Fruit fly (Drosophila melanogaster): ENCODE data around the gene CG12974.

Gene CG12974

DNA sequence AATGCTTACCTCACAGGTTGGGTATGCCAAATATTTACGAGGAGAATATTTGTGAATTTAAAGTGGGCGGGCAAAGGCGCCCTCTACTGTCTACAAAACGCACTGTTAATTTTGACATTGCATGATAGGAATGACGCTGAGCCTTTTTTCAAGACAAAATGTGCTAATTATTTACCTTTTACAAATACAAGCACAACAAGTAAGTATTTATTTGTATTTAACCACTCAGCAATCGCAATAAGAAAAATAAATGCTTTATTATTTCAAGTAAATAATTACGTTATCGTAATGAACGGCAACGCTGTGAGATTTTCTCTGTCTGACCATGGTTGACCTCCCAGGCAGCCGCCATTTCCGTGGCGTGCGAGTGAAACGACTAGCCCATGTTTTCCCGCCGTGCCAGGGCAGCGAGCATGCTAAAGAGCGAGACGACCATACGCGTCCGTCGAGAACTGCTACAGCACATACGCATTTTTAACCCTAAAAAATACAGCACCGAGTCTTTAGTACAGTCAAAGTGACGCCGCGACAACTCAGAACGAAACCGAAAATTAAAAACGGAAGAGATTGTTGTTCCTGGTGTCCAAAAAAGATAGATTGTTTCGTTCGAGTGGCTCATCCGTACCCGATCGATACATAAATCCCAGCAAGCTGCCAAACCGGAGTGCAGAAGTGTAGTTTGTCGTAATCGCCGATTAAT lies at the start of gene CG12974, which contains the start of gene pzg:
TSS of gene CG12974 (minus strand) at position 324 of the 700 bp plus-strand sequence.
TSS of gene pzg (plus strand) at position 461 of the 700 bp plus-strand sequence.
- peak; percentile 89 for TF ChIP-seq CG17801 (GFP tag; optimal IDR thresholded peaks at IDR 0.05; ENCODE audit: partially characterized antibody)

DNA sequence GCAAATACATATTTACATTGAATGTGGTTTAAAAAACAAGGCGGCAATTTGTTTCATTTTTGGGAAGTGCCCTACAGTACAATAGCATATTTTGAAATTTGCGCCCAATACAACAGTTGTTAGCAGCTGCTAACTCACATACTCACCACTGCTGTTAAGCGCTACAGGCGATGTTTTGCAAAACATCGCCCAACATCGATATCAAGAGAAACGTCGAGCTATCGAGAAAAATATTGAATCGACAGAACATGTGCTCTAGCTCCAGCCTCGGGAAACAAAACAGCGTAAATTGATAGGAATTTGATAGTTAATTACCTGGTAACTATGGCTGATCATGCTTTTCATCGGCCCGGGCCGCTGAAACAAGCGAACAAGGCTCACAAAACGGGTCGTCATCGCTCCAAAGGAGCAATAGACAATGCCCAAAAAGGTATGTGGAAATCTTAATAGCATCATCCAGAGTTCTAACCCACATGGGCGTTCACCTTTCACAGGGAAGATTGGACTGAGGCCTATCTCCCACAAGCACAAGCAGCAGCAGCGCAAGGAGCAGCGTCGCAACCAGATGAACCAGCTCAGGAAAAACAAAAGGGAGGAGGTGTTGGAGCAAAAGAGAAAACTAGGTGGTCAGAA lies 49.4 kb upstream of the CG12974 start, which contains the start of gene Tsr1:
TSS of gene Tsr1 (plus strand) at position 217 of the 633 bp plus-strand sequence.
- TF ChIP-seq CG17801 (GFP tag; optimal IDR thresholded peaks at IDR 0.05; ENCODE audit: partially characterized antibody), result no peak

DNA sequence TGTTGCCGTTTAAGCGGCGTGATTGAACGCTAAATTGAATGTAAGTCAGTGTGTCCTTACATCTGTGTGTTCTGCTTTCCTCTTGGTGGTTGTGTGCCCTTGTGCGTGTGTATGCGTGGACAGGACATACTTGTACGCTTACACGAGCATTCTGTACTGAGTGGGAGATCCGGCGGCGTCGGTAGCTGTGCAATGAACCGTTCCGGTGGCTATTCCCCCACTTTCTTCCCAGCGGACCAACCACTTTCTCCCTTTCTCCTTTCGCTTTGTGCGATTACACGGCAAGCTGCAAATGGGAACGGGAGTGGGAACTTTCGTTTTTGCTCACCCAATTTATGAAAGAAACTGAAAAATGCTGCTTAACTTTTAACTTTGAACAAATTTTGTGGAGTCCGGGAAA lies 39.0 kb upstream of the CG12974 start:
- TF ChIP-seq CG17801 (GFP tag; optimal IDR thresholded peaks at IDR 0.05; ENCODE audit: partially characterized antibody), result no peak

DNA sequence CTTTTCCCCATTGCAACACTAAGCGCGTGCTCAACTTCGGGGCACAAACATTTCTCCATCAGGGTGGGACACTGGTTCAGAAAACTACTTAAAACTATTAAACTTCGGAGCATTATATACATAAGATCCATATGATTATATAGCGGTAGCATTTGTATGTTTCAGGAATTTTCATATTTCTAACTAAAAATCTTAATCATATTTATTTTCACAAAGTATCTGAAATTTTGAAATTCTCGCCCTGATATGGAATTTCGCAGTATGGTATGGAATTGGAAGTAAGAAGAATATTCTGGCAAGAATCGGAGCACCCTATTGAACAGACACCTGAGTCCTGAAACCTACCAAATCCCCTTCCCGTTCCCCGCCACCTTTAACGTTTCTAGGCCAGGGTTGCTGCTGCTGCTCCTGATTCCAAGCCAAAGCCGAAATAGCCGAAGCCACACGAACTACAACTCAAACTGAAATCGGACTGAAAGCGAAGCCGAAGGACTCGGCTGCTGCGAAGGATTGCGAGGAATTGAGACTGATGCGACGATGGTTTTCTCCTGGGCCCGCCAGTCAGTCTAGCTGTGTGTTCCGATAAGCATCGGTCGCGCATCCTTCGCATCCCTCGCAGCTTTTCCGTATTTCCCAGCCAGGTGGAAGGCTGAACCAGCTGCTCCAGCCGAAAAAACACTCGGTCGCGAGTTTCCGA lies 36.2 kb upstream of the CG12974 start:
- no peak for TF ChIP-seq CG17801 (GFP tag; optimal IDR thresholded peaks at IDR 0.05; ENCODE audit: partially characterized antibody)

DNA sequence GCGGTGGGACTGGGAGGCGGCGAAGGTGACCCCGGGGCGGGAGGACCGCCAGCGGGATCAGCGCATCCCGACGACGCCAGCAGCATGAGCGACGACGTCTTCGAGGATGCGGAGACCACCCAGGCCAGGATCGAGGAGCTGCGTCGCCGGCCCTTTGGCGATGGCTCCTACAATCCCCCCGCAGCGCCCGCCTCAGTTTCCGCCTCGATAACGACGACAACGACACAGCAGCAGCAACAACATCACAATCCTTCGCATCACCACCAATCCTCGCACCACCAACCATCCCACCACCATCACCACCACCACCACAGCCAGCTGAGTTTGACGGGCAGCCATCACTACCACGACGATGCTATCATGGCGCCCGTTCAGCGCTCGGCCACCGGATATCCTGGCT lies 34.2 kb upstream of the CG12974 start:
- TF ChIP-seq CG17801 (GFP tag; optimal IDR thresholded peaks at IDR 0.05; ENCODE audit: partially characterized antibody), result no peak

DNA sequence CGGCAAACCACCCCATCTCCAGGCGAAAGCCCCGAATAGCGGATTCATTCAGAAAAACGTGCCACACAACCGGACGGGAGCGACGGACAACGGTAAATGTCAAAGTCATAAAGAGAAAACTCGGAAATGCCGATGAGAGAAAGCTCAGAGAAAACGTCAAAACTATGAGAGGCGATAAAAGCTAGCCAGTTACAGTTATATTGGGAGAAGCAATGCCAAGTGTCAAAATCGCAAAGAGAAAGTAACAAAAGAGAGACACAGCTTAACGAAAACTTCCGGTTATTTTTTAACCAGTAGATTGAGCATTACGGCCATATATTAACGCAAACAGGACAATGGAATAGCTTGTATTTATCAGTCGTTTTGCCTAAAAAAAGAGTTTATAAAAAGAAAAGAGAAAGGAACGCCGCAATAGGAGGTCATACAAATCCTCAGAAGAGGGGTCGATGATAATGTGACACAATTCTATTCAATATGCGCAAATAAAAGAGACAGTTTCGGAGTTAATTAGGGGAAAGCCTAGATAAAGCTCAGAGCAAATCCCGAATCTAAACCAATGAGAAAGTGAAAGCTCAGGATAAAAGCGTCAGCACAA lies 33.6 kb upstream of the CG12974 start:
- no peak for TF ChIP-seq CG17801 (GFP tag; optimal IDR thresholded peaks at IDR 0.05; ENCODE audit: partially characterized antibody)

DNA sequence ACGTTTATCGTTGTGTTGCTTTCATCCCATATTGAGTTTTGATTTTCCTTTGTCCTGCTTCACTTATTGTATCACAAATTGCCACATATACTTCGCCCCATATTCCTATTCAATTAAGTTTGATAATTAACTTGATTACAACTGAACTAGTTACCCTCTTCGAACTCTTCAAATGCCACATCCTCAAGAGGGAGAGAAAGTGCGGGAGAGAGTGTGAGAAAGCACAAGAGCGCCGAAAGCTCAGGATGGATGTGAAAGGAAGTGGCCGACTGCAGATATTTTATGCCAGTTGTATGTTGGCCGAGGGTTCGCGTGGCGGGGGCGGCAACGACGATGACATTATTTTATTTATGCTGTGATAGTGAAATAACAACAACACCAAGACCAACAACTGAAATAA lies 32.7 kb upstream of the CG12974 start, which contains the start of gene Rab26:
TSS of gene Rab26 (plus strand) at position 301 of the 400 bp plus-strand sequence.
- no peak for TF ChIP-seq CG17801 (GFP tag; optimal IDR thresholded peaks at IDR 0.05; ENCODE audit: partially characterized antibody)

DNA sequence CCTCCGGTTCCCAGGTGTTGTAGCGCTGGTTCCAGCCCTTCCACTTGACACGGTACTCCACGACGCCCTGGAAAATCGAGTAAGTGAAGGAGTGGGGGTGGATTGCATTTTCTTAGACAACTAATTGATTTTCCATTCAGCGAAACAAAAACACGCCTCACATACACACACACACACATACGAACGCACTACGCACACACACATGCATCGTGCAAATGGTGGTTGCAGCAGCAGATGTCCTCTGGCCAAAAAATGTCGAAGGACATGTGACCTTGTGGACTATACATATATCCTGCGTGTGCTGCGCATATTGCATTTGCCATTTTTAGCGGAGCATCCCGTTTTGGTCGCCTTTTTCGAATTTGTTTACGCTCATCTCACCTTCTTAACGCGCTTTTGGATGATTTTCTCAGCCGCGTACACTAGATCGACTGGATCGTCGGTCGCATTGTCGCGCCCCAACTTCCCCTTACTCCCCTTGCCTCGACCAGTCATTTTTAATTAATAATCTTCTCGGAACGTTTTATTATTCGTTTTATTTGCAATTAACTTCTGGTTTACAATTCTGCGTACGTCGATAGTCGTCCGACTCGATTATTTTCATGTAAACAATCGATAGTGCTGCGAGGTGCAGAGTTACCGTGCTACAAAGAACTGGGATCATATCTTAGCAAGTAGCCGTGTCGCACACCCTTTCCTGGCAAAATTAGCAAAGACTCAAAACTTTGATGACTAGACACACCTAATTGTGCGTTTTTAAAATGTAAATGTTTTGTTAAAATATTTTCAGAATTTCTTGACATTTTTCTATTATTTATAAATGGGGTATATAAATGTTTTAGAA lies 31.9 kb upstream of the CG12974 start, which contains the start of gene Pc:
TSS of gene Pc (minus strand) at position 605 of the 844 bp plus-strand sequence.
- peak; percentile 9 for TF ChIP-seq CG17801 (GFP tag; optimal IDR thresholded peaks at IDR 0.05; ENCODE audit: partially characterized antibody)

DNA sequence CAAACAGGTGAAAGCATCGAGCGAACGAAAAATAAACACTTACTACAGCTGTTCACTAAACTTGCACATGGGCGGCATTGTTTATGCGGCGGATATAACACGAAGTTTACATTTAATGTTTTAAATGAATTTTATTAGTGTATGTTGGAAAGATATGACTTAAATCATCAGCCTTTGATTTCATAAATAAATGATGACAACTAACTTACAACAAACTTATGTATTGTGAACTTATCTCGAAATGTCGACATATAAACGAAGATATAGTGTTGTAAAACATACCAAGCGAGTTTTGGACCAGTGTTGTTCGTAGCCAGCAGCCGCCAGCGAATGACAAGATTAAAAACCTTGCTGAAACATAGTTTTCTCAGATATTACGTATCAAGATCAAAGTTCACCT lies 18.6 kb upstream of the CG12974 start, which contains the start of the genes CG11309 and CG7632:
TSS of gene CG11309 (minus strand) at position 259 of the 400 bp plus-strand sequence.
TSS of gene CG7632 (plus strand) at position 298 of the 400 bp plus-strand sequence.
- peak; percentile 100 for TF ChIP-seq CG17801 (GFP tag; optimal IDR thresholded peaks at IDR 0.05; ENCODE audit: partially characterized antibody)

DNA sequence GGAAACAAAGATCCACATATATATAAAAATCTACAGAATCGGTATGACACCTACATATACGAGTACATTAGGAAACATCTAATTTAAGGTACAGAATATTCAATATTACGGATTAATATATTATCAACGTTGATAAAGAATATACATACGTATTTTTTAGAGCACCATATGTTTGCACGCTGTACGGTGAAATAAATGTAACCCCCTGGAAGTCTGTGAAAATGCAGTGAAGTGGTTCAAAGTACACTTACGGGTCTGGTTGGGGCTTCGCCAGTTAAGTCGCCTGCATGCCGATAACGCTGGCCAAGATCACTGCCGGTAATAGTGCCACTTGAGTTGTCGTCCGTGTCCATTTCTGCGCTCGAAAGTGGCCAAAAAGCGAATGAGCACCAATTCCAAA lies 17.9 kb upstream of the CG12974 start:
- no peak for TF ChIP-seq CG17801 (GFP tag; optimal IDR thresholded peaks at IDR 0.05; ENCODE audit: partially characterized antibody)

DNA sequence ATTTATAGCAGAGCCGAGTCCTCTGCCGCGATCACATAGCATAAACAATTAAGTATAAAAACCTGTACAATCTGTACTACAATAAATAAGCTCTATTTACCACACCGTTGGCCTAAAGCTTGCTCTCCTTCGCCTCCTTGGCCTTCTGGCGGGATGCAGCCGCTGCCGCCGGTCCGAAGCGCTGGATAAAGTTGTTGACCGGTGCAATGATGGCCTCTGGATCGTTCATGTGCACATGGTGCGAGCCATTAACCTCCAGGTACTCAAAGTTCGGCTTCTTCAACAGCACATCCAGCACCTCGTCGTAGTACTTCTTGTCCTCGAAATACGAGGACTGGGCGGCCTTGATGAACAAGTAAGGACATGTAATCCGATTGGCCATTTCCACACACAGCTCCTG lies 16.7 kb upstream of the CG12974 start:
- no peak for TF ChIP-seq CG17801 (GFP tag; optimal IDR thresholded peaks at IDR 0.05; ENCODE audit: partially characterized antibody)

DNA sequence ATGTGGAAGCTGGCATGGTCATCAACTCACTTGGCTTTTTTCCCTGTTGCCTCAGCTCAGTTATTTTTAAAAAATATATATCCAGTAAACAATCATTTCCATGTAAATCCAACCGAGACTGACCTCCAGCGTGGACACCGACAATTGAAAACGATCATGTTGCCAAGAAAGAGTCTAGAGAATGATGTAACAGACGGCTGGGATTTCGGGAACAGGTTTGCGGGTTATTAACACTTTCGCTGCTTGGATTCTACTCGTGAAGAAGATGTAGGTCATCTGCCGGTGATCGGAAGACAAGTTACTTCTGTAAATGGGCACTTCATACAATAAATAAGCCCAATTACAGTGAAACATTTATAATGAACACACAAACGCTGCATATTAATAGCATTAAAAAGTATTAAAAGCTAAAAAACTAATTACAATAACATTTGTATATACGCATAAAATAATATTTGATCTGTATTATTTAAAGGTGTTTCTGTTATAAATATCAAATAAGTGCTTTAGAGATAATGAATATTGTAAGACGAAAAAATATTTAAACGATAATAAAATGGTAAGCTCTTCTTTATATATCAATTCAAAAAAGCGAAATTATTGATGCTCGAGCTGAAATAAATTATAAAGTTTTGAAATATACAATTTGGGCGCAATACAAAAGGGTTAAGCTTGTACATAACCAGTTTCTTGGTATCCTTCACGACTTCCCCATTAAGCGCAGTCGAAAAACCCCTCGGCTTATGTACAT lies 16.1 kb upstream of the CG12974 start:
- no peak for TF ChIP-seq CG17801 (GFP tag; optimal IDR thresholded peaks at IDR 0.05; ENCODE audit: partially characterized antibody)

DNA sequence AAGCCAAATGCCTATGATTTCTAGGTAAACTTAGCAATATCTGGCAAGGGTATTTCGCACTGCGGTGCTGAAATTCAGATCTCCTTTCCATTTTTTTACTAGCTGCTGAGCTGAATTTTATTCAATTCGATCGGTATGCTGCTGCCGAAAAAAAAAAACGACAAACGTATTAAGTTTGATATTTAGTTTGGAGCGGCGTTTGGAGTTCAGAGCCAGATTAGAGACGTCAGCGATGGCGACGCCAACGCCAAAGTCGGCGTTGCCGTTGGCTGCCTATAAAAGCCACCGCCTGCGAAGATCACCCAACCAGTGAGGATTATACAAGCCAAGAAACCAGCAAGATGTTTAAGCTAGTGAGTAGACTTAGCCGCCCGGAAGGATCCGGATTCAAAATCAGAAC lies 14.5 kb upstream of the CG12974 start, which contains the start of gene Cpr78Cc:
TSS of gene Cpr78Cc (plus strand) at position 301 of the 400 bp plus-strand sequence.
- no peak for TF ChIP-seq CG17801 (GFP tag; optimal IDR thresholded peaks at IDR 0.05; ENCODE audit: partially characterized antibody)

Data from ovary, adult (tissue).